Fruit fly (Drosophila melanogaster) whole organism: ENCODE results near the gene Acp95EF.

Source experiments
- CG8478 ChIP-seq: fragments of >200 bp; optimal IDR thresholded peaks from 2 replicates; lab custom pipeline; 2018; ENCODE audit warnings: inconsistent platforms
- Dll ChIP-seq: fragments of >200 bp; optimal IDR thresholded peaks from 2 replicates; lab custom pipeline; 2017
- EcR ChIP-seq, 2 experiments: fragments of >200 bp; optimal IDR thresholded peaks; 2 replicates each; lab custom pipeline; 2017; ENCODE audit warnings: missing biosample characterization in 2 of 2, missing genetic modification characterization in 2 of 2, missing genetic modification reagents in 2 of 2
- pan ChIP-seq: fragments of >200 bp; optimal IDR thresholded peaks from 2 replicates; lab custom pipeline; 2017
- psq ChIP-seq: fragments of >200 bp; optimal IDR thresholded peaks from 2 replicates; lab custom pipeline; 2017
- usp ChIP-seq: fragments of >200 bp; optimal IDR thresholded peaks from 2 replicates; lab custom pipeline; 2017; ENCODE audit warnings: missing biosample characterization, missing genetic modification characterization, mixed read lengths

Gene Acp95EF

dm6 chr3R:24228675-24229074 lies at the start of gene Acp95EF:
TSS of gene Acp95EF (plus strand) at chr3R:24228975.
- TF ChIP-seq CG8478 (lab: Kevin White, UChicago) = no peak
- TF ChIP-seq pan (lab: Kevin White, UChicago) = no peak
- TF ChIP-seq EcR (GFP tag; optimal IDR thresholded peaks at IDR 0.05; lab: Kevin White, UChicago) = no peak
- TF ChIP-seq psq (lab: Kevin White, UChicago) = no peak
- TF ChIP-seq Dll (lab: Kevin White, UChicago) = no peak
- no peak for TF ChIP-seq usp (GFP tag; lab: Kevin White, UChicago)

- TF ChIP-seq EcR (GFP tag; optimal IDR thresholded peaks at IDR 0.05; lab: Kevin White, UChicago) = no peak
- no peak for TF ChIP-seq CG8478 (lab: Kevin White, UChicago)
- TF ChIP-seq usp (GFP tag; lab: Kevin White, UChicago) = no peak
- no peak for TF ChIP-seq pan (lab: Kevin White, UChicago)
- no peak for TF ChIP-seq Dll (lab: Kevin White, UChicago)
- no peak for TF ChIP-seq psq (lab: Kevin White, UChicago)
Observed at dm6 chr3R:24186188-24186587, 42.6 kb upstream of the Acp95EF start, which contains the start of gene mora. TSS of gene mora (plus strand) at chr3R:24186359.

dm6 chr3R:24188619-24189018 lies 40.2 kb upstream of the Acp95EF start, which contains the start of gene CG5515:
TSS of gene CG5515 (minus strand) at chr3R:24188896.
- TF ChIP-seq pan (lab: Kevin White, UChicago) (no peak), CG8478 (lab: Kevin White, UChicago) (no peak), Dll (lab: Kevin White, UChicago) (no peak), psq (lab: Kevin White, UChicago) (no peak), EcR (GFP tag; optimal IDR thresholded peaks at IDR 0.05; lab: Kevin White, UChicago) (no peak), usp (GFP tag; lab: Kevin White, UChicago) (no peak)

dm6 chr3R:24193373-24193879 lies 35.3 kb upstream of the Acp95EF start, which contains the start of the genes SMC6 and CG6204:
TSS of gene SMC6 (minus strand) at chr3R:24193423.
TSS of gene CG6204 (plus strand) at chr3R:24193832.
- no peak for TF ChIP-seq pan (lab: Kevin White, UChicago)
- TF ChIP-seq EcR (GFP tag; optimal IDR thresholded peaks at IDR 0.05; lab: Kevin White, UChicago) = no peak
- TF ChIP-seq Dll (lab: Kevin White, UChicago) = no peak
- no peak for TF ChIP-seq psq (lab: Kevin White, UChicago)
- TF ChIP-seq CG8478 (lab: Kevin White, UChicago) = no peak
- no peak for TF ChIP-seq usp (GFP tag; lab: Kevin White, UChicago)

dm6 chr3R:24202723-24203122 lies 26.1 kb upstream of the Acp95EF start:
- TF ChIP-seq pan (lab: Kevin White, UChicago) = no peak
- no peak for TF ChIP-seq EcR (GFP tag; optimal IDR thresholded peaks at IDR 0.05; lab: Kevin White, UChicago)
- no peak for TF ChIP-seq usp (GFP tag; lab: Kevin White, UChicago)

dm6 chr3R:24203426-24203825 lies 25.3 kb upstream of the Acp95EF start:
- TF ChIP-seq usp (GFP tag; lab: Kevin White, UChicago) (no peak), pan (lab: Kevin White, UChicago) (no peak), Dll (lab: Kevin White, UChicago) (no peak), psq (lab: Kevin White, UChicago) (no peak), CG8478 (lab: Kevin White, UChicago) (no peak), EcR (GFP tag; optimal IDR thresholded peaks at IDR 0.05; lab: Kevin White, UChicago) (no peak)

- no peak for TF ChIP-seq Dll (lab: Kevin White, UChicago)
- no peak for TF ChIP-seq psq (lab: Kevin White, UChicago)
- TF ChIP-seq CG8478 (lab: Kevin White, UChicago) = no peak
- TF ChIP-seq usp (GFP tag; lab: Kevin White, UChicago) = no peak
- no peak for TF ChIP-seq pan (lab: Kevin White, UChicago)
- no peak for TF ChIP-seq EcR (GFP tag; optimal IDR thresholded peaks at IDR 0.05; lab: Kevin White, UChicago)
Observed at dm6 chr3R:24204022-24204421, 24.8 kb upstream of the Acp95EF start.

dm6 chr3R:24205234-24205894 lies 23.4 kb upstream of the Acp95EF start:
- peak; percentile 38 for TF ChIP-seq Dll (lab: Kevin White, UChicago)
- TF ChIP-seq usp (GFP tag; lab: Kevin White, UChicago) = no peak

dm6 chr3R:24205935-24206334 lies 22.8 kb upstream of the Acp95EF start:
- TF ChIP-seq pan (lab: Kevin White, UChicago) (peak; percentile 90), usp (GFP tag; lab: Kevin White, UChicago) (no peak)

dm6 chr3R:24206341-24207114 lies 22.2 kb upstream of the Acp95EF start:
- no peak for TF ChIP-seq pan (lab: Kevin White, UChicago)
- TF ChIP-seq EcR (GFP tag; optimal IDR thresholded peaks at IDR 0.05; lab: Kevin White, UChicago) = no peak
- no peak for TF ChIP-seq Dll (lab: Kevin White, UChicago)
- TF ChIP-seq psq (lab: Kevin White, UChicago) = no peak
- no peak for TF ChIP-seq usp (GFP tag; lab: Kevin White, UChicago)
- TF ChIP-seq CG8478 (lab: Kevin White, UChicago) = no peak

dm6 chr3R:24213644-24214043 lies 15.1 kb upstream of the Acp95EF start:
- TF ChIP-seq pan (lab: Kevin White, UChicago) (no peak), usp (GFP tag; lab: Kevin White, UChicago) (no peak)
